Worm (Caenorhabditis elegans): ENCODE results near the gene F21A3.2.

DNA sequence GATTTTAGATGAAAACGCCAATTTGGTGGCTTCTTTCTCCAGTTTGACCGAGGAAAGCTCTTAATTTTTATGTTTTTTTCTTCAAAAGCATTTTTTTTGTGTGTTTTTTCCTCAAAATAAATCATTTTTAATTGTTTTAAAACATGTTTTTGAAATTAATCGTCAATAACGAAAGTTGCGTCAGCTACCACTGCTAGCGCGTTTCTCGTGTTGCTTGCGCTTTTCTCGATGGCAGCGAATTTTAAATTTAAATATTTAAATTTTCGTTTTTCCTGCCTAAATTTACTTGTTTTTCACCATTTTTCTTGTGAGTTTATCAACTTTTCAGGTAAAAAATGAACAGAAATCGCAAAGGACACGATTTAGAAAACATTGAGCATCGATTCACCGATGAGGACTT, 4.2 kb upstream of the F21A3.2 start, which contains the start of gene prde-1:
- TF ChIP-seq lsy-2 (tag; optimal IDR thresholded peaks at IDR 0.05) (no peak), unc-62 (GFP tag; optimal IDR thresholded peaks at IDR 0.05) (no peak)
